Fruit fly (Drosophila melanogaster) whole organism, embryonic: ENCODE results near the gene Mur2B.

Experiments
- Atf3 ChIP-seq: fragments of 200-800 bp; sonication (Bioruptor generic); optimal IDR thresholded peaks from 3 replicates; lab custom pipeline; 2016; ENCODE audit warnings: missing biosample characterization, missing genetic modification characterization
- BEAF-32 ChIP-seq: fragments of 200-800 bp; sonication (Bioruptor generic); optimal IDR thresholded peaks from 3 replicates; lab custom pipeline; 2017; ENCODE audit warnings: missing biosample characterization, missing genetic modification characterization, mild to moderate bottlenecking, moderate library complexity, missing genetic modification reagents
- BtbVII ChIP-seq: fragments of 200-800 bp; sonication (Bioruptor generic); optimal IDR thresholded peaks from 3 replicates; lab custom pipeline; 2017; ENCODE audit warnings: missing biosample characterization, mild to moderate bottlenecking, missing genetic modification characterization
- CG11456 ChIP-seq: fragments of 200-800 bp; sonication (Bioruptor generic); IDR thresholded peaks from 3 replicates; pipeline ENCODE4 v1.3.6; 2022; ENCODE audit warnings: missing biosample characterization, missing genetic modification characterization
- CG12219 ChIP-seq: fragments of 200-800 bp; sonication (Bioruptor generic); optimal IDR thresholded peaks from 3 replicates; lab custom pipeline; 2018; ENCODE audit warnings: missing biosample characterization, mild to moderate bottlenecking, missing genetic modification characterization
- CG13894 ChIP-seq: fragments of 200-800 bp; sonication (Bioruptor generic); optimal IDR thresholded peaks from 3 replicates; lab custom pipeline; 2018; ENCODE audit warnings: missing biosample characterization, mild to moderate bottlenecking, missing genetic modification characterization, moderate library complexity
- CG14667 ChIP-seq: fragments of 200-800 bp; sonication (Bioruptor generic); IDR thresholded peaks from 2 replicates; pipeline ENCODE4 v1.3.6; 2022; ENCODE audit warnings: missing biosample characterization, missing genetic modification characterization
- CG14860 ChIP-seq: fragments of 200-800 bp; sonication (Bioruptor generic); IDR thresholded peaks from 3 replicates; pipeline ENCODE4 v1.3.6; 2022; ENCODE audit warnings: missing biosample characterization, missing genetic modification characterization; ENCODE audit not compliant: partially characterized antibody
- CG15514 ChIP-seq: fragments of 200-800 bp; sonication (Bioruptor generic); optimal IDR thresholded peaks from 3 replicates; lab custom pipeline; 2017; ENCODE audit warnings: missing biosample characterization, missing genetic modification characterization, mild to moderate bottlenecking, moderate library complexity, missing genetic modification reagents
- CG17359 ChIP-seq: fragments of 200-800 bp; sonication (Bioruptor generic); optimal IDR thresholded peaks from 3 replicates; lab custom pipeline; 2018; ENCODE audit warnings: missing biosample characterization, mild to moderate bottlenecking, missing genetic modification characterization, moderate library complexity
- CG17385 ChIP-seq: fragments of 200-800 bp; sonication (Bioruptor generic); optimal IDR thresholded peaks from 3 replicates; lab custom pipeline; 2018; ENCODE audit warnings: missing biosample characterization, mild to moderate bottlenecking, missing genetic modification characterization
- CG1792 ChIP-seq: fragments of 200-800 bp; sonication (Bioruptor generic); optimal IDR thresholded peaks from 2 replicates; lab custom pipeline; 2016; ENCODE audit warnings: missing biosample characterization, missing genetic modification characterization
- CG2202 ChIP-seq: fragments of 200-800 bp; sonication (Bioruptor generic); optimal IDR thresholded peaks from 2 replicates; lab custom pipeline; 2018; ENCODE audit warnings: missing biosample characterization, mild to moderate bottlenecking, missing genetic modification characterization
- CG2678 ChIP-seq: fragments of 200-800 bp; sonication (Bioruptor generic); optimal IDR thresholded peaks from 3 replicates; lab custom pipeline; 2019; ENCODE audit warnings: missing biosample characterization, mild to moderate bottlenecking, missing genetic modification characterization, moderate library complexity
- CG34224 ChIP-seq: fragments of 200-800 bp; sonication (Bioruptor generic); IDR thresholded peaks from 3 replicates; pipeline ENCODE4 v1.3.6; 2022; ENCODE audit warnings: missing biosample characterization, missing genetic modification characterization; ENCODE audit not compliant: partially characterized antibody
- CG6654 ChIP-seq: fragments of 200-800 bp; sonication (Bioruptor generic); optimal IDR thresholded peaks from 2 replicates; lab custom pipeline; 2017; ENCODE audit warnings: missing biosample characterization, mild to moderate bottlenecking, missing genetic modification characterization
- CG7963 ChIP-seq: fragments of 200-800 bp; sonication (Bioruptor generic); IDR thresholded peaks from 3 replicates; pipeline ENCODE4 v1.3.6; 2022; ENCODE audit warnings: missing biosample characterization, missing genetic modification characterization; ENCODE audit not compliant: partially characterized antibody
- CG8944 ChIP-seq: fragments of 200-800 bp; sonication (Bioruptor generic); optimal IDR thresholded peaks from 3 replicates; lab custom pipeline; 2016; ENCODE audit warnings: missing biosample characterization, missing genetic modification characterization
- CG9727 ChIP-seq: fragments of 200-800 bp; sonication (Bioruptor generic); optimal IDR thresholded peaks from 3 replicates; lab custom pipeline; 2017; ENCODE audit warnings: missing biosample characterization, mild to moderate bottlenecking, missing genetic modification characterization
- CG9932 ChIP-seq: fragments of 200-800 bp; sonication (Bioruptor generic); IDR thresholded peaks from 2 replicates; pipeline ENCODE4 v1.3.6; 2022; ENCODE audit warnings: missing biosample characterization, missing genetic modification characterization
- CrebB ChIP-seq: fragments of 200-800 bp; sonication (Bioruptor generic); optimal IDR thresholded peaks from 3 replicates; lab custom pipeline; 2018; ENCODE audit warnings: missing biosample characterization, mild to moderate bottlenecking, missing genetic modification characterization
- Deaf1 ChIP-seq: fragments of 200-800 bp; optimal IDR thresholded peaks from 3 replicates; lab custom pipeline; 2019; ENCODE audit warnings: missing biosample characterization, mild to moderate bottlenecking, missing genetic modification characterization, moderate library complexity
- E2f1 ChIP-seq: fragments of 200-800 bp; sonication (Bioruptor generic); IDR thresholded peaks from 2 replicates; pipeline ENCODE4 v1.3.6; 2022; ENCODE audit warnings: missing biosample characterization, missing genetic modification characterization
- Gsc ChIP-seq: fragments of 200-800 bp; sonication (Bioruptor generic); IDR thresholded peaks from 2 replicates; pipeline ENCODE4 v1.3.6; 2022; ENCODE audit warnings: missing biosample characterization, missing genetic modification characterization
- Hr51 ChIP-seq, 2 experiments: fragments of 200-800 bp; sonication (Bioruptor generic); optimal IDR thresholded peaks; 2 replicates in 1 of 2; 3 replicates in 1 of 2; lab custom pipeline; 2016 to 2018; ENCODE audit warnings: missing biosample characterization in 2 of 2, missing genetic modification characterization in 2 of 2, mild to moderate bottlenecking in 1 of 2, moderate library complexity in 1 of 2
- Mad ChIP-seq: fragments of 200-800 bp; sonication (Bioruptor generic); optimal IDR thresholded peaks from 2 replicates; lab custom pipeline; 2016; ENCODE audit warnings: missing biosample characterization, missing genetic modification characterization
- Max ChIP-seq: fragments of 200-800 bp; sonication (Bioruptor generic); optimal IDR thresholded peaks from 2 replicates; lab custom pipeline; 2016; ENCODE audit warnings: missing biosample characterization, mild to moderate bottlenecking, missing genetic modification characterization
- Ssrp ChIP-seq: fragments of 200-800 bp; sonication (Bioruptor generic); optimal IDR thresholded peaks from 2 replicates; lab custom pipeline; 2018; ENCODE audit warnings: missing biosample characterization, mild to moderate bottlenecking, missing genetic modification characterization, moderate library complexity
- chn ChIP-seq: fragments of 200-800 bp; sonication (Bioruptor generic); optimal IDR thresholded peaks from 2 replicates; lab custom pipeline; 2016; ENCODE audit warnings: missing biosample characterization, missing genetic modification characterization
- dmrt11E ChIP-seq: fragments of 200-800 bp; sonication (Bioruptor generic); optimal IDR thresholded peaks from 3 replicates; lab custom pipeline; 2018; ENCODE audit warnings: missing biosample characterization, mild to moderate bottlenecking, missing genetic modification characterization, moderate library complexity
- gce ChIP-seq: fragments of 200-800 bp; sonication (Bioruptor generic); IDR thresholded peaks from 3 replicates; pipeline ENCODE4 v1.3.6; 2022; ENCODE audit warnings: missing biosample characterization, missing genetic modification characterization
- gfzf ChIP-seq: fragments of 200-800 bp; sonication (Bioruptor generic); optimal IDR thresholded peaks from 2 replicates; lab custom pipeline; 2016; ENCODE audit warnings: missing biosample characterization, mild to moderate bottlenecking, missing genetic modification characterization, moderate library complexity
- grau ChIP-seq: fragments of 200-800 bp; optimal IDR thresholded peaks from 3 replicates; lab custom pipeline; 2019; ENCODE audit warnings: missing biosample characterization, mild to moderate bottlenecking, missing genetic modification characterization, moderate library complexity
- hbn ChIP-seq: fragments of 200-800 bp; sonication (Bioruptor generic); IDR thresholded peaks from 2 replicates; pipeline ENCODE4 v1.3.6; 2022; ENCODE audit warnings: missing biosample characterization, missing genetic modification characterization; ENCODE audit not compliant: partially characterized antibody
- her ChIP-seq: fragments of 200-800 bp; sonication (Bioruptor generic); optimal IDR thresholded peaks from 2 replicates; lab custom pipeline; 2016; ENCODE audit warnings: missing biosample characterization, missing genetic modification characterization
- inv ChIP-seq: fragments of 200-800 bp; sonication (Bioruptor generic); IDR thresholded peaks from 2 replicates; pipeline ENCODE4 v1.3.6; 2022; ENCODE audit warnings: missing biosample characterization, missing genetic modification characterization; ENCODE audit not compliant: partially characterized antibody
- jumu ChIP-seq: fragments of 200-800 bp; sonication (Bioruptor generic); optimal IDR thresholded peaks from 3 replicates; lab custom pipeline; 2016; ENCODE audit warnings: missing biosample characterization, missing genetic modification characterization
- lbe ChIP-seq: fragments of 200-800 bp; sonication (Bioruptor generic); optimal IDR thresholded peaks from 2 replicates; lab custom pipeline; 2016; ENCODE audit warnings: missing biosample characterization, mild to moderate bottlenecking, missing genetic modification characterization
- mld ChIP-seq: fragments of 200-800 bp; sonication (Bioruptor generic); IDR thresholded peaks from 3 replicates; pipeline ENCODE4 v1.3.6; 2022; ENCODE audit warnings: missing biosample characterization, missing genetic modification characterization; ENCODE audit not compliant: partially characterized antibody
- otp ChIP-seq: fragments of 200-800 bp; sonication (Bioruptor generic); IDR thresholded peaks from 3 replicates; pipeline ENCODE4, ENCODE4 v1.3.6; 2022; ENCODE audit warnings: missing biosample characterization, missing genetic modification characterization
- pan ChIP-seq, 4 experiments: fragments of >200 bp in 3 of 4; fragments of 200-800 bp in 1 of 4; sonication (Bioruptor generic) in 1 of 4; optimal IDR thresholded peaks in 3 of 4; IDR thresholded peaks in 1 of 4; 2 replicates each; pipeline versions ENCODE4 v1.3.6 to Lab custom; 2017 to 2022; ENCODE audit warnings: missing biosample characterization in 2 of 4, missing genetic modification characterization in 2 of 4, mixed read lengths in 1 of 4
- pzg ChIP-seq: fragments of 200-800 bp; sonication (Bioruptor generic); optimal IDR thresholded peaks from 3 replicates; lab custom pipeline; 2018; ENCODE audit warnings: missing biosample characterization, mild to moderate bottlenecking, missing genetic modification characterization, moderate library complexity
- repo ChIP-seq: fragments of 200-800 bp; sonication (Bioruptor generic); optimal IDR thresholded peaks from 2 replicates; lab custom pipeline; 2016; ENCODE audit warnings: missing biosample characterization, missing genetic modification characterization
- sd ChIP-seq: fragments of 200-800 bp; sonication (Bioruptor generic); optimal IDR thresholded peaks from 3 replicates; lab custom pipeline; 2018; ENCODE audit warnings: missing biosample characterization, mild to moderate bottlenecking, missing genetic modification characterization, moderate library complexity
- sens ChIP-seq: fragments of 200-800 bp; sonication (Bioruptor generic); peaks from one replicate; lab custom pipeline; 2016; ENCODE audit warnings: missing biosample characterization, missing genetic modification characterization
- toy ChIP-seq: fragments of 200-800 bp; sonication (Bioruptor generic); IDR thresholded peaks from 2 replicates; pipeline ENCODE4 v1.3.6; 2022; ENCODE audit warnings: missing biosample characterization, missing genetic modification characterization
- trem ChIP-seq: fragments of 200-800 bp; optimal IDR thresholded peaks from 3 replicates; lab custom pipeline; 2019; ENCODE audit warnings: missing biosample characterization, mild to moderate bottlenecking, missing genetic modification characterization, moderate library complexity
- trh ChIP-seq: fragments of 200-800 bp; sonication (Bioruptor generic); optimal IDR thresholded peaks from 2 replicates; lab custom pipeline; 2016; ENCODE audit warnings: missing biosample characterization, missing genetic modification characterization
- wdn ChIP-seq: fragments of 200-800 bp; sonication (Bioruptor generic); IDR thresholded peaks from 2 replicates; pipeline ENCODE4 v1.3.6; 2022; ENCODE audit warnings: missing biosample characterization, missing genetic modification characterization

The Mur2B gene

dm6 chrX:1512753-1513226, 155.8 kb downstream of the Mur2B start, which contains the start of gene CG14795 (continued):
- TF ChIP-seq mld (GFP tag; lab: Robert Waterston, UW) (peak; percentile 94), Mad (peak; percentile 32), trh (GFP tag; lab: Kevin White, UChicago) (no peak), jumu (GFP tag; lab: Kevin White, UChicago) (peak; percentile 61), wdn (GFP tag; lab: Robert Waterston, UW) (no peak), CG13894 (tag; lab: Kevin White, UChicago) (peak; percentile 78), CG14667 (GFP tag; lab: Robert Waterston, UW) (no peak), Deaf1 (tag; lab: Kevin White, UChicago) (peak; percentile 22), CG6654 (GFP tag; lab: Kevin White, UChicago) (no peak), chn (GFP tag; lab: Kevin White, UChicago) (peak; percentile 55), pzg (GFP tag; lab: Kevin White, UChicago) (peak; percentile 99), CG9932 (peak; percentile 72), Hr51 (GFP tag; optimal IDR thresholded peaks at IDR 0.05; lab: Kevin White, UChicago) (peak in 1 of 2 experiments; percentile 28), CG14860 (GFP tag; lab: Robert Waterston, UW) (peak; percentile 85), grau (tag; lab: Kevin White, UChicago) (peak; percentile 27), CG9727 (peak; percentile 25), trem (tag; lab: Kevin White, UChicago) (peak; percentile 80), CG17385 (GFP tag; lab: Kevin White, UChicago) (no peak), toy (no peak), BtbVII (GFP tag; lab: Kevin White, UChicago) (no peak), CG11456 (GFP tag; lab: Robert Waterston, UW) (peak; percentile 62; the same call in 1 of the 3 replicates), CG15514 (peak; percentile 91), gce (GFP tag; lab: Robert Waterston, UW) (peak; percentile 35; the same call in 1 of the 3 replicates), CG12219 (GFP tag; lab: Kevin White, UChicago) (no peak), pan (optimal IDR thresholded peaks at IDR 0.05; lab: Kevin White, UChicago) (no peak), pan (GFP tag; optimal IDR thresholded peaks at IDR 0.05 in 1 of 2, IDR thresholded peaks at IDR 0.05 in 1 of 2) (no peak), dmrt11E (tag; lab: Kevin White, UChicago) (peak; percentile 8), inv (GFP tag; lab: Robert Waterston, UW) (peak; percentile 91), CG17359 (tag; lab: Kevin White, UChicago) (peak; percentile 29), Gsc (no peak), her (GFP tag; lab: Kevin White, UChicago) (peak; percentile 78), CG34224 (GFP tag; lab: Robert Waterston, UW) (peak; percentile 96), gfzf (peak; percentile 89), Ssrp (tag; lab: Kevin White, UChicago) (no peak), lbe (GFP tag; lab: Kevin White, UChicago) (no peak), BEAF-32 (GFP tag; lab: Kevin White, UChicago) (peak; percentile 97), Atf3 (peak; percentile 8), hbn (GFP tag; lab: Robert Waterston, UW) (peak; percentile 98), E2f1 (GFP tag; lab: Robert Waterston, UW) (no peak), CrebB (tag; lab: Kevin White, UChicago) (peak; percentile 50), CG7963 (GFP tag; lab: Robert Waterston, UW) (peak; percentile 90), CG8944 (GFP tag; lab: Kevin White, UChicago) (peak; percentile 25), sens (GFP tag; lab: Kevin White, UChicago) (peak; percentile 19), CG1792 (GFP tag; lab: Kevin White, UChicago) (peak; percentile 66), repo (GFP tag; lab: Kevin White, UChicago) (peak; percentile 46), CG2202 (no peak), Max (GFP tag; lab: Kevin White, UChicago) (peak; percentile 30), otp (0 out of 3 replicates have a peak, but pooled peaks have one; percentile 28), CG2678 (tag; lab: Kevin White, UChicago) (peak; percentile 13), sd (tag; lab: Kevin White, UChicago) (peak; percentile 67)
